Worm (Caenorhabditis elegans) whole organism, L2 larva: ENCODE data around the gene shl-1.
"Not testable (repeated sequence)": the region's sequence is repeated elsewhere in the genome, so short reads cannot be mapped to it uniquely, and the experiment has no call there.

Source experiments
- C34F6.9 ChIP-seq: fragments of 150-350 bp; optimal IDR thresholded peaks from 2 replicates; lab custom pipeline; 2014; ENCODE audit warnings: missing biosample characterization, missing genetic modification characterization
- Y55F3AM.14 ChIP-seq: fragments of 200-800 bp; sonication (Bioruptor generic); optimal IDR thresholded peaks from 2 replicates; lab custom pipeline; 2018; ENCODE audit warnings: mild to moderate bottlenecking, missing genetic modification characterization, missing compliant biosample characterization
- ZK546.5 ChIP-seq: sonication (generic microtip); optimal IDR thresholded peaks from 2 replicates; lab custom pipeline; 2017; ENCODE audit warnings: missing biosample characterization, missing genetic modification characterization
- alr-1 ChIP-seq: fragments of 150-350 bp; optimal IDR thresholded peaks from 2 replicates; lab custom pipeline; 2014; ENCODE audit warnings: missing biosample characterization, missing genetic modification characterization
- aly-2 ChIP-seq: fragments of 150-350 bp; optimal IDR thresholded peaks from 2 replicates; lab custom pipeline; 2014; ENCODE audit warnings: missing biosample characterization, missing genetic modification characterization
- ama-1 ChIP-seq: fragments of 150-350 bp; optimal IDR thresholded peaks from 2 replicates; lab custom pipeline; 2018; ENCODE audit warnings: inconsistent platforms
- blmp-1 ChIP-seq: sonication (generic microtip); optimal IDR thresholded peaks from 2 replicates; lab custom pipeline; 2017; ENCODE audit warnings: missing genetic modification characterization, mild to moderate bottlenecking, missing compliant biosample characterization, antibody characterized with exemption, moderate library complexity; ENCODE audit not compliant: insufficient read depth
- ceh-16 ChIP-seq: fragments of 150-350 bp; optimal IDR thresholded peaks from 2 replicates; lab custom pipeline; 2014; ENCODE audit warnings: missing biosample characterization, missing genetic modification characterization
- ceh-82 ChIP-seq: fragments of 150-350 bp; optimal IDR thresholded peaks from 2 replicates; lab custom pipeline; 2014; ENCODE audit warnings: missing biosample characterization, missing genetic modification characterization
- crh-2 ChIP-seq: sonication (generic microtip); optimal IDR thresholded peaks from 2 replicates; lab custom pipeline; 2017; ENCODE audit warnings: missing biosample characterization, missing genetic modification characterization
- egl-27 ChIP-seq: sonication (generic microtip); optimal IDR thresholded peaks from 3 replicates; lab custom pipeline; 2017; ENCODE audit warnings: missing biosample characterization, missing genetic modification reagents, missing genetic modification characterization
- elt-3 ChIP-seq: sonication (generic microtip); optimal IDR thresholded peaks from 2 replicates; lab custom pipeline; 2017; ENCODE audit warnings: missing biosample characterization, missing genetic modification characterization
- gmeb-1 ChIP-seq: fragments of 150-350 bp; optimal IDR thresholded peaks from 2 replicates; lab custom pipeline; 2014; ENCODE audit warnings: missing biosample characterization, missing genetic modification characterization
- lin-11 ChIP-seq: fragments of 150-350 bp; sonication (generic microtip); optimal IDR thresholded peaks from 2 replicates; lab custom pipeline; 2014; ENCODE audit warnings: missing biosample characterization, missing genetic modification characterization, inconsistent platforms, mixed read lengths
- lin-39 ChIP-seq: fragments of 150-350 bp; optimal IDR thresholded peaks from 2 replicates; lab custom pipeline; 2014; ENCODE audit warnings: missing biosample characterization, missing genetic modification reagents, missing genetic modification characterization
- lsy-2 ChIP-seq, 2 experiments: fragments of 150-350 bp in 1 of 2; sonication (generic microtip) in 1 of 2; optimal IDR thresholded peaks; 2 replicates each; lab custom pipeline; 2014 to 2017; ENCODE audit warnings: missing biosample characterization in 2 of 2, missing genetic modification characterization in 2 of 2
- mab-5 ChIP-seq: fragments of 150-350 bp; optimal IDR thresholded peaks from 2 replicates; lab custom pipeline; 2014; ENCODE audit warnings: missing biosample characterization, missing genetic modification characterization
- mbf-1 ChIP-seq: sonication (generic microtip); optimal IDR thresholded peaks from 2 replicates; lab custom pipeline; 2017; ENCODE audit warnings: missing biosample characterization, missing genetic modification characterization
- mdl-1 ChIP-seq, 2 experiments: fragments of 150-350 bp in 1 of 2; sonication (generic microtip) in 1 of 2; optimal IDR thresholded peaks; 2 replicates each; lab custom pipeline; 2017; ENCODE audit warnings: missing biosample characterization in 2 of 2, missing genetic modification characterization in 2 of 2
- nhr-10 ChIP-seq: sonication (generic microtip); optimal IDR thresholded peaks from 2 replicates; lab custom pipeline; 2017; ENCODE audit warnings: missing biosample characterization, missing genetic modification characterization
- nhr-11 ChIP-seq: fragments of 150-350 bp; optimal IDR thresholded peaks from 2 replicates; lab custom pipeline; 2014; ENCODE audit warnings: missing biosample characterization, missing genetic modification characterization
- nhr-12 ChIP-seq: fragments of 150-350 bp; optimal IDR thresholded peaks from 2 replicates; lab custom pipeline; 2014; ENCODE audit warnings: missing biosample characterization, missing genetic modification characterization
- nhr-129 ChIP-seq: fragments of 150-350 bp; optimal IDR thresholded peaks from 2 replicates; lab custom pipeline; 2014; ENCODE audit warnings: missing biosample characterization, missing genetic modification characterization
- nhr-21 ChIP-seq: fragments of 150-350 bp; optimal IDR thresholded peaks from 2 replicates; lab custom pipeline; 2014; ENCODE audit warnings: missing biosample characterization, missing genetic modification characterization
- nhr-23 ChIP-seq: fragments of 150-350 bp; optimal IDR thresholded peaks from 2 replicates; lab custom pipeline; 2014; ENCODE audit warnings: missing biosample characterization, missing genetic modification reagents, missing genetic modification characterization
- nhr-237 ChIP-seq: fragments of 150-350 bp; optimal IDR thresholded peaks from 2 replicates; lab custom pipeline; 2014; ENCODE audit warnings: missing biosample characterization, missing genetic modification characterization
- nhr-6 ChIP-seq: fragments of 150-350 bp; optimal IDR thresholded peaks from 2 replicates; lab custom pipeline; 2014; ENCODE audit warnings: missing biosample characterization, missing genetic modification characterization
- sma-3 ChIP-seq: sonication (generic microtip); optimal IDR thresholded peaks from 2 replicates; lab custom pipeline; 2016; ENCODE audit warnings: missing genetic modification reagents, missing genetic modification characterization, missing compliant biosample characterization
- sma-9 ChIP-seq, 2 experiments: fragments of 150-350 bp in 1 of 2; sonication (generic microtip) in 1 of 2; optimal IDR thresholded peaks; 2 replicates each; lab custom pipeline; 2014 to 2016; ENCODE audit warnings: missing genetic modification characterization in 2 of 2, mild to moderate bottlenecking in 1 of 2, missing biosample characterization in 1 of 2, missing compliant biosample characterization in 1 of 2, missing genetic modification reagents in 1 of 2, moderate library complexity in 1 of 2
- unc-39 ChIP-seq: fragments of 150-350 bp; optimal IDR thresholded peaks from 2 replicates; lab custom pipeline; 2014; ENCODE audit warnings: missing biosample characterization, missing genetic modification characterization
- unc-55 ChIP-seq: fragments of 150-350 bp; sonication (generic microtip); optimal IDR thresholded peaks from 3 replicates; lab custom pipeline; 2014; ENCODE audit warnings: missing biosample characterization, missing genetic modification reagents, missing genetic modification characterization
- ztf-11 ChIP-seq: sonication (generic microtip); optimal IDR thresholded peaks from 2 replicates; lab custom pipeline; 2017; ENCODE audit warnings: missing biosample characterization, missing genetic modification characterization
- ztf-4 ChIP-seq: fragments of 150-350 bp; optimal IDR thresholded peaks from 2 replicates; lab custom pipeline; 2014; ENCODE audit warnings: missing biosample characterization, missing genetic modification characterization

Gene shl-1

DNA sequence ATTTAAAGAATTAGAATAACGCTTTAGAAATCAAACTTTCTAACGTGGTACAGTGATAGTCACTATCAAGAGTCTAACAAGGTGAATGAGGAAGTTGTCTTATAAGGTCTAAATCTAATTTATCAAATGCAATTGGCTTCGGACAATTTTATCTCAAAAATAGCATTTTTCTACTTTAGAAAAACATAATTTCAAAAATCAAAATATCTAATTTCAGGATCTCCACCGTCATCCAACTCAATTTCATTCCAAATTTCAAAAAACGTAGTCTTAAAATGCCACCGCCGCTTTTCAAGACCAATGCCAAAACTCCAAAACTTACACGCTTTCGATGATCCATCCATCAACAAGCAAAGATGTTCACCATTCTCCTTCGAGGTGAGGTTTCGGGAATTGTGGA is 18.8 kb downstream of the shl-1 start, which contains the start of gene Y73B6BL.270:
Y73B6BL.270 (plus strand) TSS at position 301 of the 400 bp plus-strand sequence.
- TF ChIP-seq sma-3 (no peak), nhr-21 (tag; lab: Kevin White, UChicago) (no peak), alr-1 (tag; lab: Kevin White, UChicago) (no peak), nhr-11 (tag; lab: Kevin White, UChicago) (no peak), crh-2 (tag; lab: Kevin White, UChicago) (no peak), ceh-82 (tag; lab: Kevin White, UChicago) (no peak), nhr-6 (tag; lab: Kevin White, UChicago) (no peak), ZK546.5 (no peak), ztf-4 (tag; lab: Kevin White, UChicago) (no peak), sma-9 (GFP tag; optimal IDR thresholded peaks at IDR 0.05; lab: Kevin White, UChicago) (no peak), sma-9 (tag; optimal IDR thresholded peaks at IDR 0.05; lab: Kevin White, UChicago) (no peak), mab-5 (tag; lab: Kevin White, UChicago) (no peak), ama-1 (lab: Kevin White, UChicago) (no peak), aly-2 (no peak), mbf-1 (no peak), ceh-16 (no peak), unc-39 (tag; lab: Kevin White, UChicago) (no peak), mdl-1 (tag; optimal IDR thresholded peaks at IDR 0.05; lab: Kevin White, UChicago) (no peak)

DNA sequence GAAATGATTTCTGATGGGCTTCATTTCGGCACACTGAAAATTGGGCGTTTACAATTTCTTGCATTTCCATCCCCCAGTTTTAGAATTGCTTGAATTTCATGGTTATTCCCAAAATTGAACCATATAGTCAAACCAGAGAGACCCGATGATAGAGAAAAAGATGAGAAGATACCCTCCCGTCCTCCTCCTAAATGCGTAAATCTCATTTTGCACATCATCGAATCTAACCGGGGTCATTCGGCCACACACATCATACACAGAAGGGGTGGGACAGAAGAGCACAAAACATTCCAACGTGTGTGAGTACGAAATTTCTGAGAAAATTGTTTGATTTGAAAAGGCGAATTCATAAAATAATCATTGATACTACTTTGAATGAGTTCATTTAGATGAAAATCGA is 20.3 kb downstream of the shl-1 start:
- TF ChIP-seq lsy-2 (tag; optimal IDR thresholded peaks at IDR 0.05; lab: Kevin White, UChicago) (no peak), nhr-23 (tag; lab: Kevin White, UChicago) (no peak), sma-3 (no peak), nhr-12 (tag; lab: Kevin White, UChicago) (no peak), elt-3 (tag; lab: Kevin White, UChicago) (no peak), nhr-237 (tag; lab: Kevin White, UChicago) (no peak), unc-55 (GFP tag; lab: Kevin White, UChicago) (no peak), nhr-11 (tag; lab: Kevin White, UChicago) (no peak), ZK546.5 (no peak), lin-39 (tag; lab: Kevin White, UChicago) (no peak)

DNA sequence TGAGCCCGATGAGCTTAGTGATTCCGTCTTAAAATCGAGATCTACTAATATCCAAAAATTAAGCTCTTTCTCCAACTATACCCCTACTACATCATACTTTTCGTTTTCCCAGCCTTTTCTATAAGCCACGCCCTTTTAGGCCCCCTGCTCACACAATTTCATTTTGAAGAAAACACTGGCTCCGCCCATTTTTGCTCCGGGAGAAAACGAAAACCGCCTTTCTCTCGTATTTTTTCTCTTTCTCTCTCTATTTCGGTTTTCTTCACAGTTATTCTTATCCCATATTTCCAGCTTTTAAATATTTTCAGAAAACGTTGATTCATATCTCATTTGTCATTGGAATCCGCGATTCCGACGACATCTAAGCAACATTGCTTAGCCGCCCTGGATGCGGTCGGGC is 22.2 kb downstream of the shl-1 start, which contains the start of gene Y73B6BL.47:
Y73B6BL.47 (plus strand) TSS at position 301 of the 400 bp plus-strand sequence.
- TF ChIP-seq elt-3 (tag; lab: Kevin White, UChicago) (no peak), lin-39 (tag; lab: Kevin White, UChicago) (no peak)
- TF ChIP-seq, all 48 proteins: peak for 0

DNA sequence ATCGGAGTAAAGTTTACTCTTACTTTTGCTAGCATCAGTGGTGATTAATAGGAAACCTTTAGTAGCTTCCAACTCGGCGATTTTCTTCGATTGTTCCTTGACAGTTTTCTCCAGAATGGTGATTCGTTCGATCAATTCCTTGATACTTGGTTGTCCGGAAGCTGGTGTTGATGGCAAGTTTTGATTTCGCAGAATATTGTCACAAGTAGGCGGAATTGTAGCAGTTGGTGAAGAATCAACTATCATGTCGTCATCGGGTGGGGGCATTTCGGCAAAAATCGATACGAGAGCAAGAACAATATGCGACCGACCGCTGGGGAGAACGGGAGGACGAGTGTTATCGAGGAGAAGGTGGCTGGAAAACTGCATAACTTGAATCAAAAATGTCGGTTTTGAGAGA is 36.7 kb downstream of the shl-1 start, which contains the start of gene Y73B6BL.289:
Y73B6BL.289 (plus strand) TSS at position 301 of the 400 bp plus-strand sequence.
- TF ChIP-seq gmeb-1, lin-39, blmp-1 (tag; lab: Kevin White, UChicago): not testable (repeated sequence)
- TF ChIP-seq, all 48 proteins: peak for 0; not testable (repeated sequence) for 48

DNA sequence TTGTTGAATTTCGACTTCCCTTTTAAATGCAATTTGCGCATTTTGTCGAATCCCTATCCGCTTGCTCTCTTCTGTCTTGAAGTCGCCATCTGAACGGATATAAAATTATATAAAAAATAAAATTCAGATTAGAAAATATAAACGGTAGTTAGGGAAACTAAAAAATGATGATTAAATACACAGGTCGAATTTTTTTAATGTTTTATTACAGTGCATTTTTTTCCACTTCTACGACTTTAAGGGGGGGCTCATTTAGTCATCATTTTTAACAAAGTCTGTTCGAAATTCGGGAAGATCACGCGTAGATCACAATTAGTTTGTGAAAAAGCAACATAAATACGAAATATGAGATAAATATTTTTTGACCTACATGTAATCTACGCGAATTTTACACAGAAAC is 41.0 kb downstream of the shl-1 start, which contains the start of gene Y73B6BL.14:
Y73B6BL.14 (minus strand) TSS at position 101 of the 400 bp plus-strand sequence.
- TF ChIP-seq ztf-11 (tag; lab: Kevin White, UChicago) (no peak), C34F6.9 (no peak), ceh-16 (no peak), ceh-82 (tag; lab: Kevin White, UChicago) (no peak), nhr-10 (tag; lab: Kevin White, UChicago) (no peak), Y55F3AM.14 (no peak), crh-2 (tag; lab: Kevin White, UChicago) (no peak), lin-11 (tag; lab: Kevin White, UChicago) (no peak), gmeb-1 (tag; lab: Kevin White, UChicago) (no peak)

DNA sequence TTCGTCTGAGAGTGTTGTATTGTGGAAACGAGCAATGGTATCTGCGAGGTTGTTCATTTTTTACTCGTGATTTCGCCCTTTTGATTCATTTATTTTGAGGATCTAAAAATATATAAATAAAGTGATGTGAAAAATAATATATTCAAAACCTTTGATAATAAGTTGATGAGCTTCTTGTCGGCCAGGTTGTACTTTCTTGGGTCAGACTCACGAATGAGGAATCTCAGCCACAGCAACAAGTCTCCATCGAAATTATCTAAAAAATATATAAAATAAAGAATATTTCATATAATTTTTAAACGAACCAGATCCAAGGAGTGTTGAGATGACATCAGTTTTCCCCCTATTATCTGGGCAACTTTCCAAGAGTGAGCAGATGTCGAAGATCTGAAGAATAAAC is 41.4 kb downstream of the shl-1 start, which contains the start of gene Y73B6BL.288:
Y73B6BL.288 (minus strand) TSS at position 101 of the 400 bp plus-strand sequence.
- no peak for TF ChIP-seq alr-1 (tag; lab: Kevin White, UChicago)
- no peak for TF ChIP-seq mdl-1 (tag; optimal IDR thresholded peaks at IDR 0.05; lab: Kevin White, UChicago)
- no peak for TF ChIP-seq egl-27 (tag; lab: Kevin White, UChicago)
- no peak for TF ChIP-seq ZK546.5
- TF ChIP-seq nhr-129 = no peak
- no peak for TF ChIP-seq aly-2
- no peak for TF ChIP-seq elt-3 (tag; lab: Kevin White, UChicago)
